Worm (Caenorhabditis elegans) whole organism, L4/young adult: ENCODE results near the gene acr-2.

Source experiments
- W03F9.2 ChIP-seq: fragments of 150-350 bp; optimal IDR thresholded peaks from 2 replicates; lab custom pipeline; 2014; ENCODE audit warnings: missing biosample characterization, missing genetic modification characterization
- dao-5 ChIP-seq: sonication (generic microtip); optimal IDR thresholded peaks from 2 replicates; lab custom pipeline; 2016; ENCODE audit warnings: missing genotype, missing genetic modification characterization, moderate library complexity, missing compliant biosample characterization
- him-1 ChIP-seq: sonication (generic microtip); optimal IDR thresholded peaks from 2 replicates; lab custom pipeline; 2016; ENCODE audit warnings: missing genotype, missing genetic modification reagents, missing genetic modification characterization, missing compliant biosample characterization

ce11 chrX:6742011-6742683 lies 39.8 kb downstream of the acr-2 start, which contains the start of gene mdl-1:
- TF ChIP-seq him-1 (tag; lab: Kevin White, UChicago) (peak; percentile 4), dao-5 (tag; lab: Kevin White, UChicago) (no peak), W03F9.2 (tag; lab: Kevin White, UChicago) (no peak)
